Worm (Caenorhabditis elegans) whole organism, L4/young adult: ENCODE measurements around the gene F16F9.4.

ENCODE experiments used
- W03F9.2 ChIP-seq: fragments of 150-350 bp; optimal IDR thresholded peaks from 2 replicates; lab custom pipeline; 2014; ENCODE audit warnings: missing biosample characterization, missing genetic modification characterization
- dao-5 ChIP-seq: sonication (generic microtip); optimal IDR thresholded peaks from 2 replicates; lab custom pipeline; 2016; ENCODE audit warnings: missing genotype, missing genetic modification characterization, moderate library complexity, missing compliant biosample characterization

DNA sequence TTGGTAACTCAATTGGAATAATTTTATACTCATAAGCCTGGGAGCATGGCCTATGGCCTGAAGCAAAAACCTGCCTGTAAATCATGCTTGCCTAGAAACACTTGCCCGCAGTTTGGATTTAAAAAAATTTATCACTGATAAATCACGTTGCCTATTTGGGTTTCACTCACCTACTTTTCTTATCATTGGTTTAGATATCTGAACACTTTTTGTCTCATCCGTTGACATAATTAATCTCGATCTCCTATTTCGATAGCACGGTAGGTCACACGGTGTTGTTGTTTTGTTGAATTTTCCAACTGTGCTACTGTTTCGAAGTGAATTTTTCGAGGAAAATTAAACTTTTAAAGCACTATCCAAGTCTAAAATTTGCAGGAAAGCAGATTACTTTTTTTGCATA is 43.9 kb upstream of the F16F9.4 start:
- TF ChIP-seq dao-5 (no peak), W03F9.2 (no peak)
